Fruit fly (Drosophila melanogaster) whole organism, prepupa: ENCODE measurements around the gene atms.

Experiments used
- CG10631 ChIP-seq: fragments of 200-800 bp; sonication (Bioruptor generic); optimal IDR thresholded peaks from 2 replicates; lab custom pipeline; 2016; ENCODE audit warnings: missing biosample characterization, missing genetic modification characterization
- CG10669 ChIP-seq: fragments of 200-800 bp; sonication (Bioruptor generic); optimal IDR thresholded peaks from 3 replicates; lab custom pipeline; 2018; ENCODE audit warnings: missing biosample characterization, mild to moderate bottlenecking, missing genetic modification characterization, moderate library complexity
- CG11294 ChIP-seq: fragments of 200-800 bp; sonication (Bioruptor generic); IDR thresholded peaks from 2 replicates; pipeline ENCODE4 v1.3.6; 2022; ENCODE audit warnings: missing biosample characterization, missing genetic modification characterization
- CG11762 ChIP-seq: fragments of 200-800 bp; sonication (Bioruptor generic); optimal IDR thresholded peaks from 3 replicates; lab custom pipeline; 2016; ENCODE audit warnings: missing biosample characterization, missing genetic modification characterization; ENCODE audit not compliant: insufficient read depth
- CG15336 ChIP-seq: fragments of 200-800 bp; sonication (Bioruptor generic); IDR thresholded peaks from 2 replicates; pipeline ENCODE4 v1.3.6; 2022; ENCODE audit warnings: missing biosample characterization, missing genetic modification characterization
- CG1621 ChIP-seq: fragments of 200-800 bp; sonication (Bioruptor generic); optimal IDR thresholded peaks from 3 replicates; lab custom pipeline; 2018; ENCODE audit warnings: missing biosample characterization, mild to moderate bottlenecking, missing genetic modification characterization
- CG32006 ChIP-seq: fragments of 200-800 bp; sonication (Bioruptor generic); optimal IDR thresholded peaks from 3 replicates; lab custom pipeline; 2017; ENCODE audit warnings: missing biosample characterization, mild to moderate bottlenecking, missing genetic modification characterization
- CG3919 ChIP-seq: fragments of 200-800 bp; sonication (Bioruptor generic); optimal IDR thresholded peaks from 3 replicates; lab custom pipeline; 2016; ENCODE audit warnings: missing biosample characterization, missing genetic modification characterization
- CG6163 ChIP-seq: fragments of 200-800 bp; sonication (Bioruptor generic); IDR thresholded peaks from 3 replicates; pipeline ENCODE4 v1.3.6; 2022; ENCODE audit warnings: missing biosample characterization, missing genetic modification characterization
- CG6276 ChIP-seq: fragments of 200-800 bp; sonication (Bioruptor generic); optimal IDR thresholded peaks from 2 replicates; lab custom pipeline; 2017; ENCODE audit warnings: missing biosample characterization, mild to moderate bottlenecking, missing genetic modification characterization
- CG6792 ChIP-seq: fragments of 200-800 bp; sonication (Bioruptor generic); optimal IDR thresholded peaks from 3 replicates; lab custom pipeline; 2016; ENCODE audit warnings: missing biosample characterization, missing genetic modification characterization
- CG7368 ChIP-seq: fragments of 200-800 bp; sonication (Bioruptor generic); optimal IDR thresholded peaks from 3 replicates; lab custom pipeline; 2016; ENCODE audit warnings: missing biosample characterization, missing genetic modification characterization
- CG8119 ChIP-seq: fragments of 200-800 bp; sonication (Bioruptor generic); IDR thresholded peaks from 3 replicates; pipeline ENCODE4 v1.3.6; 2022; ENCODE audit warnings: missing biosample characterization, missing genetic modification characterization
- CG8319 ChIP-seq: fragments of 200-800 bp; sonication (Bioruptor generic); optimal IDR thresholded peaks from 3 replicates; lab custom pipeline; 2016; ENCODE audit warnings: missing biosample characterization, missing genetic modification characterization
- CG8632 ChIP-seq: fragments of 200-800 bp; sonication (Bioruptor generic); optimal IDR thresholded peaks from 3 replicates; lab custom pipeline; 2016; ENCODE audit warnings: missing biosample characterization, missing genetic modification characterization
- CG9139 ChIP-seq: fragments of 200-800 bp; sonication (Bioruptor generic); optimal IDR thresholded peaks from 3 replicates; lab custom pipeline; 2017; ENCODE audit warnings: missing biosample characterization, mild to moderate bottlenecking, missing genetic modification characterization
- Eip78C ChIP-seq: fragments of 200-800 bp; sonication (Bioruptor generic); peaks from one replicate; lab custom pipeline; 2016; ENCODE audit warnings: missing biosample characterization, missing genetic modification characterization
- Eip93F ChIP-seq: fragments of 200-800 bp; sonication (Bioruptor generic); optimal IDR thresholded peaks from 2 replicates; lab custom pipeline; 2016; ENCODE audit warnings: missing biosample characterization, mild to moderate bottlenecking, missing genetic modification characterization
- Ets96B ChIP-seq: fragments of 200-800 bp; optimal IDR thresholded peaks from 2 replicates; lab custom pipeline; 2019; ENCODE audit warnings: missing biosample characterization, mild to moderate bottlenecking, missing genetic modification characterization, moderate library complexity
- Hr39 ChIP-seq: fragments of 200-800 bp; sonication (Bioruptor generic); optimal IDR thresholded peaks from 2 replicates; lab custom pipeline; 2016; ENCODE audit warnings: missing biosample characterization, missing genetic modification characterization
- Hr4 ChIP-seq: fragments of 200-800 bp; sonication (Bioruptor generic); optimal IDR thresholded peaks from 3 replicates; lab custom pipeline; 2016; ENCODE audit warnings: missing biosample characterization, missing genetic modification characterization
- Lpt ChIP-seq: fragments of 200-800 bp; sonication (Bioruptor generic); optimal IDR thresholded peaks from 3 replicates; lab custom pipeline; 2016; ENCODE audit warnings: missing biosample characterization, missing genetic modification characterization
- Met ChIP-seq: fragments of 200-800 bp; sonication (Bioruptor generic); optimal IDR thresholded peaks from 3 replicates; lab custom pipeline; 2016; ENCODE audit warnings: missing biosample characterization, missing genetic modification characterization
- achi ChIP-seq: fragments of 200-800 bp; sonication (Bioruptor generic); optimal IDR thresholded peaks from 3 replicates; lab custom pipeline; 2016; ENCODE audit warnings: missing biosample characterization, missing genetic modification characterization
- acj6 ChIP-seq: fragments of 200-800 bp; sonication (Bioruptor generic); optimal IDR thresholded peaks from 3 replicates; lab custom pipeline; 2016; ENCODE audit warnings: missing biosample characterization, missing genetic modification characterization
- dac ChIP-seq: fragments of 200-800 bp; sonication (Bioruptor generic); optimal IDR thresholded peaks from 2 replicates; lab custom pipeline; 2017; ENCODE audit warnings: missing biosample characterization, mild to moderate bottlenecking, missing genetic modification characterization
- dsx ChIP-seq: fragments of 200-800 bp; optimal IDR thresholded peaks from 3 replicates; lab custom pipeline; 2019; ENCODE audit warnings: missing biosample characterization, mild to moderate bottlenecking, missing genetic modification characterization, moderate library complexity; ENCODE audit not compliant: poor library complexity, severe bottlenecking
- eg ChIP-seq: fragments of 200-800 bp; sonication (Bioruptor generic); IDR thresholded peaks from 3 replicates; pipeline ENCODE4 v1.3.6; 2022; ENCODE audit warnings: missing biosample characterization, missing genetic modification characterization
- esn ChIP-seq: fragments of 200-800 bp; sonication (Bioruptor generic); optimal IDR thresholded peaks from 2 replicates; lab custom pipeline; 2016; ENCODE audit warnings: missing biosample characterization, mild to moderate bottlenecking, missing genetic modification characterization, moderate library complexity
- fd59A ChIP-seq: fragments of 200-800 bp; sonication (Bioruptor generic); optimal IDR thresholded peaks from 2 replicates; lab custom pipeline; 2017; ENCODE audit warnings: missing biosample characterization, mild to moderate bottlenecking, missing genetic modification characterization, missing genetic modification reagents
- fkh ChIP-seq: fragments of 200-800 bp; sonication (Bioruptor generic); optimal IDR thresholded peaks from 3 replicates; lab custom pipeline; 2017; ENCODE audit warnings: missing biosample characterization, mild to moderate bottlenecking, missing genetic modification characterization, moderate library complexity
- net ChIP-seq: fragments of 200-800 bp; sonication (Bioruptor generic); optimal IDR thresholded peaks from 3 replicates; lab custom pipeline; 2016; ENCODE audit warnings: missing biosample characterization, missing genetic modification characterization
- pdm3 ChIP-seq: fragments of 200-800 bp; sonication (Bioruptor generic); optimal IDR thresholded peaks from 3 replicates; lab custom pipeline; 2016; ENCODE audit warnings: missing biosample characterization, missing genetic modification characterization
- salr ChIP-seq, 2 experiments: fragments of 200-800 bp; sonication (Bioruptor generic); optimal IDR thresholded peaks; 3 replicates each; lab custom pipeline; 2016 to 2018; ENCODE audit warnings: missing biosample characterization in 2 of 2, missing genetic modification characterization in 2 of 2, mild to moderate bottlenecking in 1 of 2
- spab ChIP-seq: fragments of 200-800 bp; sonication (Bioruptor generic); optimal IDR thresholded peaks from 2 replicates; lab custom pipeline; 2017; ENCODE audit warnings: missing biosample characterization, mild to moderate bottlenecking, missing genetic modification characterization, missing genetic modification reagents
- svp ChIP-seq: fragments of 200-800 bp; sonication (Bioruptor generic); peaks from one replicate; lab custom pipeline; 2016; ENCODE audit warnings: missing biosample characterization, missing genetic modification characterization
- topi ChIP-seq: fragments of 200-800 bp; sonication (Bioruptor generic); optimal IDR thresholded peaks from 3 replicates; lab custom pipeline; 2016; ENCODE audit warnings: missing biosample characterization, missing genetic modification characterization

Gene atms

dm6 chr3R:4725349-4725748, 24.5 kb upstream of the atms start:
- no peak for TF ChIP-seq CG10669 (GFP tag; lab: Kevin White, UChicago)

dm6 chr3R:4726294-4726693, 23.5 kb upstream of the atms start:
- TF ChIP-seq CG10631 (GFP tag; lab: Kevin White, UChicago) (no peak), CG7368 (GFP tag; lab: Kevin White, UChicago) (no peak), dsx (no peak), CG8632 (no peak), CG3919 (GFP tag; lab: Kevin White, UChicago) (no peak), CG11294 (no peak), CG6792 (no peak), Eip93F (no peak), CG8119 (no peak), CG8319 (GFP tag; lab: Kevin White, UChicago) (no peak), net (GFP tag; lab: Kevin White, UChicago) (no peak), acj6 (no peak), salr (GFP tag; optimal IDR thresholded peaks at IDR 0.05; lab: Kevin White, UChicago) (no peak), CG15336 (GFP tag; lab: Robert Waterston, UW) (no peak), CG9139 (no peak), fd59A (GFP tag; lab: Kevin White, UChicago) (no peak), CG1621 (tag; lab: Kevin White, UChicago) (no peak)

- TF ChIP-seq svp (GFP tag; lab: Kevin White, UChicago) (peak; percentile 36), spab (GFP tag; lab: Kevin White, UChicago) (no peak), fkh (GFP tag; lab: Kevin White, UChicago) (no peak), Hr4 (GFP tag; lab: Kevin White, UChicago) (peak; percentile 26), Hr39 (GFP tag; lab: Kevin White, UChicago) (no peak), topi (GFP tag; lab: Kevin White, UChicago) (peak; percentile 32), pdm3 (GFP tag; lab: Kevin White, UChicago) (peak; percentile 22), CG32006 (GFP tag; lab: Kevin White, UChicago) (no peak), esn (GFP tag; lab: Kevin White, UChicago) (peak; percentile 20), acj6 (peak; percentile 11), Eip78C (peak; percentile 74)
- TF ChIP-seq, all 60 proteins: peak for 7
These were observed 23.0 kb upstream of the atms start for dm6 chr3R:4726796-4727195.

dm6 chr3R:4728448-4728847, 21.4 kb upstream of the atms start:
- peak; percentile 27 for TF ChIP-seq svp (GFP tag; lab: Kevin White, UChicago)
- no peak for TF ChIP-seq Eip78C
- TF ChIP-seq CG11762 (GFP tag; lab: Kevin White, UChicago) = no peak
- no peak for TF ChIP-seq Met (GFP tag; lab: Kevin White, UChicago)

dm6 chr3R:4731006-4731405, 18.8 kb upstream of the atms start:
- no peak for TF ChIP-seq CG6163 (GFP tag; lab: Robert Waterston, UW)
- no peak for TF ChIP-seq esn (GFP tag; lab: Kevin White, UChicago)
- no peak; the same call in 2 of the 3 replicates for TF ChIP-seq eg (GFP tag; lab: Robert Waterston, UW)
- peak; percentile 25 for TF ChIP-seq Lpt (GFP tag; lab: Kevin White, UChicago)
- TF ChIP-seq Hr4 (GFP tag; lab: Kevin White, UChicago) = peak; percentile 55
- TF ChIP-seq CG32006 (GFP tag; lab: Kevin White, UChicago) = peak; percentile 58
- TF ChIP-seq Eip78C = peak; percentile 73
- peak; percentile 25 for TF ChIP-seq CG6276 (GFP tag; lab: Kevin White, UChicago)
- TF ChIP-seq CG15336 (GFP tag; lab: Robert Waterston, UW) = 0 out of 2 replicates have a peak, but pooled peaks have one; percentile 27
- peak; percentile 19 for TF ChIP-seq dac (GFP tag; lab: Kevin White, UChicago)
- TF ChIP-seq achi = peak; percentile 2
- TF ChIP-seq Ets96B (tag; lab: Kevin White, UChicago) = no peak
- TF ChIP-seq CG9139 = no peak
- peak; percentile 45; the same call in 2 of the 3 replicates for TF ChIP-seq CG8119
